Fruit fly (Drosophila melanogaster) whole organism, prepupa: ENCODE results near the gene CG3104.

Source experiments
- Blimp-1 ChIP-seq: fragments of 200-800 bp; sonication (Bioruptor generic); optimal IDR thresholded peaks from 3 replicates; lab custom pipeline; 2017; ENCODE audit warnings: missing biosample characterization, missing genetic modification characterization, mild to moderate bottlenecking, moderate library complexity, missing genetic modification reagents
- CG10631 ChIP-seq: fragments of 200-800 bp; sonication (Bioruptor generic); optimal IDR thresholded peaks from 2 replicates; lab custom pipeline; 2016; ENCODE audit warnings: missing biosample characterization, missing genetic modification characterization
- CG11294 ChIP-seq: fragments of 200-800 bp; sonication (Bioruptor generic); IDR thresholded peaks from 2 replicates; pipeline ENCODE4 v1.3.6; 2022; ENCODE audit warnings: missing biosample characterization, missing genetic modification characterization
- CG11762 ChIP-seq: fragments of 200-800 bp; sonication (Bioruptor generic); optimal IDR thresholded peaks from 3 replicates; lab custom pipeline; 2016; ENCODE audit warnings: missing biosample characterization, missing genetic modification characterization; ENCODE audit not compliant: insufficient read depth
- CG11902 ChIP-seq: fragments of 200-800 bp; sonication (Bioruptor generic); optimal IDR thresholded peaks from 3 replicates; lab custom pipeline; 2016; ENCODE audit warnings: missing biosample characterization, missing genetic modification characterization
- CG1621 ChIP-seq: fragments of 200-800 bp; sonication (Bioruptor generic); optimal IDR thresholded peaks from 3 replicates; lab custom pipeline; 2018; ENCODE audit warnings: missing biosample characterization, mild to moderate bottlenecking, missing genetic modification characterization
- CG16779 ChIP-seq: fragments of 200-800 bp; sonication (Bioruptor generic); optimal IDR thresholded peaks from 3 replicates; lab custom pipeline; 2017; ENCODE audit warnings: missing biosample characterization, mild to moderate bottlenecking, missing genetic modification characterization
- CG34406 ChIP-seq: fragments of 200-800 bp; sonication (Bioruptor generic); optimal IDR thresholded peaks from 3 replicates; lab custom pipeline; 2016; ENCODE audit warnings: missing biosample characterization, missing genetic modification characterization
- CG3919 ChIP-seq: fragments of 200-800 bp; sonication (Bioruptor generic); optimal IDR thresholded peaks from 3 replicates; lab custom pipeline; 2016; ENCODE audit warnings: missing biosample characterization, missing genetic modification characterization
- CG4318 ChIP-seq: fragments of 200-800 bp; sonication (Bioruptor generic); optimal IDR thresholded peaks from 3 replicates; lab custom pipeline; 2017; ENCODE audit warnings: missing biosample characterization, mild to moderate bottlenecking, missing genetic modification characterization
- CG6163 ChIP-seq: fragments of 200-800 bp; sonication (Bioruptor generic); IDR thresholded peaks from 3 replicates; pipeline ENCODE4 v1.3.6; 2022; ENCODE audit warnings: missing biosample characterization, missing genetic modification characterization
- CG6792 ChIP-seq: fragments of 200-800 bp; sonication (Bioruptor generic); optimal IDR thresholded peaks from 3 replicates; lab custom pipeline; 2016; ENCODE audit warnings: missing biosample characterization, missing genetic modification characterization
- CG6808 ChIP-seq: fragments of 200-800 bp; sonication (Bioruptor generic); optimal IDR thresholded peaks from 3 replicates; lab custom pipeline; 2017; ENCODE audit warnings: missing biosample characterization, missing genetic modification characterization, mild to moderate bottlenecking, moderate library complexity, missing genetic modification reagents
- CG6854 ChIP-seq: fragments of 200-800 bp; sonication (Bioruptor generic); optimal IDR thresholded peaks from 2 replicates; lab custom pipeline; 2017; ENCODE audit warnings: missing biosample characterization, mild to moderate bottlenecking, missing genetic modification characterization
- CG7368 ChIP-seq: fragments of 200-800 bp; sonication (Bioruptor generic); optimal IDR thresholded peaks from 3 replicates; lab custom pipeline; 2016; ENCODE audit warnings: missing biosample characterization, missing genetic modification characterization
- CG8119 ChIP-seq: fragments of 200-800 bp; sonication (Bioruptor generic); IDR thresholded peaks from 3 replicates; pipeline ENCODE4 v1.3.6; 2022; ENCODE audit warnings: missing biosample characterization, missing genetic modification characterization
- CG8632 ChIP-seq: fragments of 200-800 bp; sonication (Bioruptor generic); optimal IDR thresholded peaks from 3 replicates; lab custom pipeline; 2016; ENCODE audit warnings: missing biosample characterization, missing genetic modification characterization
- CG9139 ChIP-seq: fragments of 200-800 bp; sonication (Bioruptor generic); optimal IDR thresholded peaks from 3 replicates; lab custom pipeline; 2017; ENCODE audit warnings: missing biosample characterization, mild to moderate bottlenecking, missing genetic modification characterization
- Eip78C ChIP-seq: fragments of 200-800 bp; sonication (Bioruptor generic); peaks from one replicate; lab custom pipeline; 2016; ENCODE audit warnings: missing biosample characterization, missing genetic modification characterization
- Eip93F ChIP-seq: fragments of 200-800 bp; sonication (Bioruptor generic); optimal IDR thresholded peaks from 2 replicates; lab custom pipeline; 2016; ENCODE audit warnings: missing biosample characterization, mild to moderate bottlenecking, missing genetic modification characterization
- Ets21C ChIP-seq: fragments of 200-800 bp; sonication (Bioruptor generic); optimal IDR thresholded peaks from 3 replicates; lab custom pipeline; 2016; ENCODE audit warnings: missing biosample characterization, missing genetic modification characterization
- Ets96B ChIP-seq: fragments of 200-800 bp; optimal IDR thresholded peaks from 2 replicates; lab custom pipeline; 2019; ENCODE audit warnings: missing biosample characterization, mild to moderate bottlenecking, missing genetic modification characterization, moderate library complexity
- Hr38 ChIP-seq: sonication (Bioruptor generic); optimal IDR thresholded peaks from 2 replicates; lab custom pipeline; 2016; ENCODE audit warnings: missing biosample characterization, missing genetic modification characterization
- Hr39 ChIP-seq: fragments of 200-800 bp; sonication (Bioruptor generic); optimal IDR thresholded peaks from 2 replicates; lab custom pipeline; 2016; ENCODE audit warnings: missing biosample characterization, missing genetic modification characterization
- Hr4 ChIP-seq: fragments of 200-800 bp; sonication (Bioruptor generic); optimal IDR thresholded peaks from 3 replicates; lab custom pipeline; 2016; ENCODE audit warnings: missing biosample characterization, missing genetic modification characterization
- Lpt ChIP-seq: fragments of 200-800 bp; sonication (Bioruptor generic); optimal IDR thresholded peaks from 3 replicates; lab custom pipeline; 2016; ENCODE audit warnings: missing biosample characterization, missing genetic modification characterization
- OdsH ChIP-seq: fragments of 200-800 bp; sonication (Bioruptor generic); optimal IDR thresholded peaks from 3 replicates; lab custom pipeline; 2016; ENCODE audit warnings: missing biosample characterization, missing genetic modification characterization
- Smox ChIP-seq: fragments of 200-800 bp; sonication (Bioruptor generic); optimal IDR thresholded peaks from 3 replicates; lab custom pipeline; 2016; ENCODE audit warnings: missing biosample characterization, missing genetic modification characterization
- Sox14 ChIP-seq: fragments of 200-800 bp; sonication (Bioruptor generic); optimal IDR thresholded peaks from 3 replicates; lab custom pipeline; 2016; ENCODE audit warnings: missing biosample characterization, missing genetic modification characterization
- Sox15 ChIP-seq: fragments of 200-800 bp; sonication (Bioruptor generic); optimal IDR thresholded peaks from 3 replicates; lab custom pipeline; 2016; ENCODE audit warnings: missing biosample characterization, missing genetic modification characterization
- acj6 ChIP-seq: fragments of 200-800 bp; sonication (Bioruptor generic); optimal IDR thresholded peaks from 3 replicates; lab custom pipeline; 2016; ENCODE audit warnings: missing biosample characterization, missing genetic modification characterization
- dac ChIP-seq: fragments of 200-800 bp; sonication (Bioruptor generic); optimal IDR thresholded peaks from 2 replicates; lab custom pipeline; 2017; ENCODE audit warnings: missing biosample characterization, mild to moderate bottlenecking, missing genetic modification characterization
- dsx ChIP-seq: fragments of 200-800 bp; optimal IDR thresholded peaks from 3 replicates; lab custom pipeline; 2019; ENCODE audit warnings: missing biosample characterization, mild to moderate bottlenecking, missing genetic modification characterization, moderate library complexity; ENCODE audit not compliant: poor library complexity, severe bottlenecking
- eg ChIP-seq: fragments of 200-800 bp; sonication (Bioruptor generic); IDR thresholded peaks from 3 replicates; pipeline ENCODE4 v1.3.6; 2022; ENCODE audit warnings: missing biosample characterization, missing genetic modification characterization
- fd59A ChIP-seq: fragments of 200-800 bp; sonication (Bioruptor generic); optimal IDR thresholded peaks from 2 replicates; lab custom pipeline; 2017; ENCODE audit warnings: missing biosample characterization, mild to moderate bottlenecking, missing genetic modification characterization, missing genetic modification reagents
- fd85E ChIP-seq: fragments of 200-800 bp; sonication (Bioruptor generic); optimal IDR thresholded peaks from 3 replicates; lab custom pipeline; 2016; ENCODE audit warnings: missing biosample characterization, missing genetic modification characterization
- fkh ChIP-seq: fragments of 200-800 bp; sonication (Bioruptor generic); optimal IDR thresholded peaks from 3 replicates; lab custom pipeline; 2017; ENCODE audit warnings: missing biosample characterization, mild to moderate bottlenecking, missing genetic modification characterization, moderate library complexity
- lz ChIP-seq: fragments of 200-800 bp; sonication (Bioruptor generic); optimal IDR thresholded peaks from 3 replicates; lab custom pipeline; 2016; ENCODE audit warnings: missing biosample characterization, missing genetic modification characterization
- net ChIP-seq: fragments of 200-800 bp; sonication (Bioruptor generic); optimal IDR thresholded peaks from 3 replicates; lab custom pipeline; 2016; ENCODE audit warnings: missing biosample characterization, missing genetic modification characterization
- pdm3 ChIP-seq: fragments of 200-800 bp; sonication (Bioruptor generic); optimal IDR thresholded peaks from 3 replicates; lab custom pipeline; 2016; ENCODE audit warnings: missing biosample characterization, missing genetic modification characterization
- salr ChIP-seq, 2 experiments: fragments of 200-800 bp; sonication (Bioruptor generic); optimal IDR thresholded peaks; 3 replicates each; lab custom pipeline; 2016 to 2018; ENCODE audit warnings: missing biosample characterization in 2 of 2, missing genetic modification characterization in 2 of 2, mild to moderate bottlenecking in 1 of 2
- spab ChIP-seq: fragments of 200-800 bp; sonication (Bioruptor generic); optimal IDR thresholded peaks from 2 replicates; lab custom pipeline; 2017; ENCODE audit warnings: missing biosample characterization, mild to moderate bottlenecking, missing genetic modification characterization, missing genetic modification reagents
- ss ChIP-seq, 2 experiments: fragments of 200-800 bp; sonication (Bioruptor generic); optimal IDR thresholded peaks; 2 replicates in 1 of 2; 3 replicates in 1 of 2; lab custom pipeline; 2017 to 2018; ENCODE audit warnings: mild to moderate bottlenecking in 2 of 2, missing biosample characterization in 2 of 2, missing genetic modification characterization in 2 of 2, moderate library complexity in 1 of 2
- svp ChIP-seq: fragments of 200-800 bp; sonication (Bioruptor generic); peaks from one replicate; lab custom pipeline; 2016; ENCODE audit warnings: missing biosample characterization, missing genetic modification characterization
- topi ChIP-seq: fragments of 200-800 bp; sonication (Bioruptor generic); optimal IDR thresholded peaks from 3 replicates; lab custom pipeline; 2016; ENCODE audit warnings: missing biosample characterization, missing genetic modification characterization

The CG3104 gene

dm6 chr2L:2878188-2878587 lies 22.6 kb upstream of the CG3104 start, which contains the start of the genes Prx6a and Sbat (continued):
- TF ChIP-seq CG6808 (GFP tag; lab: Kevin White, UChicago): peak; percentile 43
- TF ChIP-seq fd85E: no peak
- TF ChIP-seq Ets21C (GFP tag; lab: Kevin White, UChicago): peak; percentile 55
- TF ChIP-seq CG11294 (GFP tag; lab: Robert Waterston, UW): peak; percentile 37; the same call in 1 of the 2 replicates
- peak; percentile 58 for TF ChIP-seq Sox15
- peak; percentile 73 for TF ChIP-seq svp (GFP tag; lab: Kevin White, UChicago)
- TF ChIP-seq salr (GFP tag; optimal IDR thresholded peaks at IDR 0.05; lab: Kevin White, UChicago): peak in 1 of 2 experiments; percentile 42
- peak; percentile 54 for TF ChIP-seq Smox (GFP tag; lab: Kevin White, UChicago)
- no peak for TF ChIP-seq net (GFP tag; lab: Kevin White, UChicago)
- no peak for TF ChIP-seq Hr38 (GFP tag; lab: Kevin White, UChicago)
- peak; percentile 55 for TF ChIP-seq CG3919 (GFP tag; lab: Kevin White, UChicago)
- TF ChIP-seq Eip93F (GFP tag; lab: Kevin White, UChicago): no peak
- TF ChIP-seq CG10631 (GFP tag; lab: Kevin White, UChicago): peak; percentile 50
- TF ChIP-seq topi (GFP tag; lab: Kevin White, UChicago): peak; percentile 60
- peak; percentile 77 for TF ChIP-seq lz (GFP tag; lab: Kevin White, UChicago)
- TF ChIP-seq fkh (GFP tag; lab: Kevin White, UChicago): peak; percentile 94
- TF ChIP-seq OdsH (GFP tag; lab: Kevin White, UChicago): peak; percentile 46
- TF ChIP-seq fd59A: peak; percentile 9

dm6 chr2L:2874542-2875194 lies 19.1 kb upstream of the CG3104 start, which contains the start of gene CG8814:
CG8814 (plus strand) TSS chr2L:2874890.
- TF ChIP-seq Hr39 (GFP tag; lab: Kevin White, UChicago) (peak; percentile 53), eg (GFP tag; lab: Robert Waterston, UW) (peak; percentile 81), Blimp-1 (GFP tag; lab: Kevin White, UChicago) (peak; percentile 46), CG1621 (tag; lab: Kevin White, UChicago) (peak; percentile 39), Lpt (GFP tag; lab: Kevin White, UChicago) (peak; percentile 53), Hr4 (peak; percentile 71), ss (GFP tag; optimal IDR thresholded peaks at IDR 0.05; lab: Kevin White, UChicago) (peak; percentile 88), svp (GFP tag; lab: Kevin White, UChicago) (peak; percentile 91), pdm3 (GFP tag; lab: Kevin White, UChicago) (peak; percentile 50), dac (GFP tag; lab: Kevin White, UChicago) (no peak), acj6 (GFP tag; lab: Kevin White, UChicago) (peak; percentile 53), Eip78C (GFP tag; lab: Kevin White, UChicago) (peak; percentile 79), fkh (GFP tag; lab: Kevin White, UChicago) (peak; percentile 67), CG11762 (GFP tag; lab: Kevin White, UChicago) (no peak), Eip93F (GFP tag; lab: Kevin White, UChicago) (peak; percentile 68), CG6808 (GFP tag; lab: Kevin White, UChicago) (peak; percentile 84), CG8632 (GFP tag; lab: Kevin White, UChicago) (peak; percentile 11), Smox (GFP tag; lab: Kevin White, UChicago) (peak; percentile 74), topi (GFP tag; lab: Kevin White, UChicago) (peak; percentile 56), CG6854 (GFP tag; lab: Kevin White, UChicago) (peak; percentile 96), CG34406 (GFP tag; lab: Kevin White, UChicago) (peak; percentile 40), CG11902 (GFP tag; lab: Kevin White, UChicago) (peak; percentile 50), OdsH (GFP tag; lab: Kevin White, UChicago) (peak; percentile 63), CG3919 (GFP tag; lab: Kevin White, UChicago) (peak; percentile 52), salr (GFP tag; optimal IDR thresholded peaks at IDR 0.05; lab: Kevin White, UChicago) (no peak), CG11294 (GFP tag; lab: Robert Waterston, UW) (no peak; the same call in 1 of the 2 replicates), net (GFP tag; lab: Kevin White, UChicago) (peak; percentile 61), Sox15 (peak; percentile 60), CG9139 (peak; percentile 87), CG7368 (no peak), dsx (peak; percentile 54), spab (peak; percentile 54), Sox14 (GFP tag; lab: Kevin White, UChicago) (peak; percentile 26), Ets96B (tag; lab: Kevin White, UChicago) (peak; percentile 48), lz (GFP tag; lab: Kevin White, UChicago) (peak; percentile 65), Hr38 (GFP tag; lab: Kevin White, UChicago) (no peak), CG6792 (GFP tag; lab: Kevin White, UChicago) (peak; percentile 60), CG6163 (GFP tag; lab: Robert Waterston, UW) (peak; percentile 81), CG8119 (GFP tag; lab: Robert Waterston, UW) (peak; percentile 72), CG16779 (tag; lab: Kevin White, UChicago) (peak; percentile 92), CG4318 (GFP tag; lab: Kevin White, UChicago) (peak; percentile 39), Ets21C (GFP tag; lab: Kevin White, UChicago) (peak; percentile 56)
